Worm (Caenorhabditis elegans) whole organism, mixed stage, embryonic: Measurements from ENCODE around the gene fipr-4.

ENCODE experiments used
- lin-32 ChIP-seq: fragments of 200-800 bp; sonication (Bioruptor generic); optimal IDR thresholded peaks from 2 replicates; lab custom pipeline; 2018; ENCODE audit warnings: mild to moderate bottlenecking, missing genetic modification characterization, missing compliant biosample characterization
- nhr-237 ChIP-seq: fragments of 150-350 bp; optimal IDR thresholded peaks from 2 replicates; lab custom pipeline; 2014; ENCODE audit warnings: missing biosample characterization, missing genetic modification characterization

ce11 chrV:10260460-10260859 is 32.2 kb upstream of the fipr-4 start, which contains the start of gene sri-18:
- no peak for TF ChIP-seq lin-32 (GFP tag; lab: Kevin White, UChicago)
- TF ChIP-seq nhr-237 (tag; lab: Kevin White, UChicago) = no peak
